Worm (Caenorhabditis elegans) whole organism, young adult: Measurements from ENCODE around the gene Y54G2A.13.

ENCODE experiments used
- B0336.3 ChIP-seq: fragments of 200-800 bp; sonication (Bioruptor generic); IDR thresholded peaks from 2 replicates; pipeline ENCODE4 v1.3.6; 2022; ENCODE audit warnings: missing genetic modification characterization, missing compliant biosample characterization
- C06A6.2 ChIP-seq: fragments of 200-800 bp; sonication (Bioruptor generic); conservative IDR thresholded peaks from 2 replicates; pipeline ENCODE4 v1.3.6; 2022; ENCODE audit warnings: missing genetic modification characterization, missing compliant biosample characterization
- C17E4.6 ChIP-seq: fragments of 200-800 bp; sonication (Bioruptor generic); IDR thresholded peaks from 2 replicates; pipeline ENCODE4 v1.3.6; 2022; ENCODE audit warnings: missing genetic modification reagents, missing genetic modification characterization, missing compliant biosample characterization
- F10E7.11 ChIP-seq: sonication (generic microtip); optimal IDR thresholded peaks from 2 replicates; lab custom pipeline; 2017; ENCODE audit warnings: mild to moderate bottlenecking, missing genetic modification characterization, moderate library complexity, missing compliant biosample characterization
- F55B11.4 ChIP-seq: sonication (generic microtip); optimal IDR thresholded peaks from 2 replicates; lab custom pipeline; 2016; ENCODE audit warnings: missing compliant biosample characterization, missing genetic modification characterization, borderline replicate concordance; ENCODE audit not compliant: insufficient read depth
- F57C9.4 ChIP-seq: sonication (generic microtip); optimal IDR thresholded peaks from 2 replicates; lab custom pipeline; 2017; ENCODE audit warnings: mild to moderate bottlenecking, missing genetic modification characterization, missing compliant biosample characterization
- K11D2.4 ChIP-seq: fragments of 200-800 bp; sonication (Bioruptor generic); IDR thresholded peaks from 2 replicates; pipeline ENCODE4 v1.3.6; 2022; ENCODE audit warnings: missing genetic modification reagents, missing genetic modification characterization, missing compliant biosample characterization
- Y53F4B.3 ChIP-seq: fragments of 200-800 bp; sonication (Bioruptor generic); IDR thresholded peaks from 2 replicates; pipeline ENCODE4 v1.3.6; 2022; ENCODE audit warnings: missing genetic modification reagents, missing genetic modification characterization, missing compliant biosample characterization
- Y95B8A.8 ChIP-seq: fragments of 200-800 bp; sonication (Bioruptor generic); IDR thresholded peaks from 2 replicates; pipeline ENCODE4 v1.3.6; 2022; ENCODE audit warnings: missing genetic modification reagents, missing genetic modification characterization, missing compliant biosample characterization
- ZK185.1 ChIP-seq: sonication (generic microtip); optimal IDR thresholded peaks from 2 replicates; lab custom pipeline; 2016; ENCODE audit warnings: mild to moderate bottlenecking, missing genetic modification characterization, missing compliant biosample characterization; ENCODE audit not compliant: poor library complexity, severe bottlenecking
- aptf-2 ChIP-seq: fragments of 200-800 bp; sonication (Bioruptor generic); conservative IDR thresholded peaks from 2 replicates; pipeline ENCODE4 v1.3.6; 2022; ENCODE audit warnings: missing genetic modification reagents, missing genetic modification characterization, missing compliant biosample characterization
- atf-7 ChIP-seq: sonication (generic microtip); optimal IDR thresholded peaks from 2 replicates; lab custom pipeline; 2017; ENCODE audit warnings: mild to moderate bottlenecking, missing genetic modification characterization, missing compliant biosample characterization
- athp-1 ChIP-seq: sonication (generic microtip); optimal IDR thresholded peaks from 2 replicates; lab custom pipeline; 2017; ENCODE audit warnings: mild to moderate bottlenecking, missing genetic modification characterization, missing compliant biosample characterization
- attf-5 ChIP-seq: fragments of 200-800 bp; sonication (Bioruptor generic); optimal IDR thresholded peaks from 2 replicates; lab custom pipeline; 2018; ENCODE audit warnings: mild to moderate bottlenecking, missing genetic modification characterization, missing compliant biosample characterization
- attf-6 ChIP-seq: fragments of 200-800 bp; sonication (Bioruptor generic); IDR thresholded peaks from 2 replicates; pipeline ENCODE4 v1.3.6; 2022; ENCODE audit warnings: missing genetic modification reagents, missing genetic modification characterization, missing compliant biosample characterization
- bed-2 ChIP-seq: fragments of 200-800 bp; sonication (Bioruptor generic); IDR thresholded peaks from 2 replicates; pipeline ENCODE4 v1.3.6; 2022; ENCODE audit warnings: missing genetic modification reagents, missing genetic modification characterization, missing compliant biosample characterization
- cebp-1 ChIP-seq, 2 experiments: fragments of 200-800 bp in 1 of 2; sonication (Bioruptor generic) in 1 of 2; sonication (generic microtip) in 1 of 2; IDR thresholded peaks in 1 of 2; optimal IDR thresholded peaks in 1 of 2; 2 replicates each; pipeline versions ENCODE4 v1.3.6 to Lab custom; 2017 to 2022; ENCODE audit warnings: missing compliant biosample characterization in 2 of 2, missing genetic modification characterization in 2 of 2, mild to moderate bottlenecking in 1 of 2, missing genetic modification reagents in 1 of 2, moderate library complexity in 1 of 2
- cebp-2 ChIP-seq: fragments of 200-800 bp; sonication (Bioruptor generic); IDR thresholded peaks from 2 replicates; pipeline ENCODE4 v1.3.6; 2022; ENCODE audit warnings: missing genetic modification characterization, missing compliant biosample characterization
- ceh-27 ChIP-seq: fragments of 200-800 bp; sonication (Bioruptor generic); optimal IDR thresholded peaks from 2 replicates; lab custom pipeline; 2018; ENCODE audit warnings: mild to moderate bottlenecking, missing genetic modification characterization, moderate library complexity, missing compliant biosample characterization
- ceh-79 ChIP-seq: sonication (generic microtip); optimal IDR thresholded peaks from 2 replicates; lab custom pipeline; 2017; ENCODE audit warnings: mild to moderate bottlenecking, missing genetic modification characterization, missing compliant biosample characterization
- ceh-91 ChIP-seq: fragments of 200-800 bp; sonication (Bioruptor generic); IDR thresholded peaks from 2 replicates; pipeline ENCODE4 v1.3.6; 2022; ENCODE audit warnings: missing genetic modification reagents, missing genetic modification characterization, missing compliant biosample characterization
- dpff-1 ChIP-seq: sonication (generic microtip); optimal IDR thresholded peaks from 2 replicates; lab custom pipeline; 2017; ENCODE audit warnings: mild to moderate bottlenecking, missing genetic modification characterization, missing compliant biosample characterization
- fkh-3 ChIP-seq: sonication (generic microtip); optimal IDR thresholded peaks from 2 replicates; lab custom pipeline; 2016; ENCODE audit warnings: mild to moderate bottlenecking, missing genetic modification characterization, missing compliant biosample characterization
- gei-17 ChIP-seq: fragments of 200-800 bp; sonication (Bioruptor generic); optimal IDR thresholded peaks from 2 replicates; lab custom pipeline; 2018; ENCODE audit warnings: mild to moderate bottlenecking, missing genetic modification characterization, missing compliant biosample characterization
- hlh-12 ChIP-seq: sonication (generic microtip); optimal IDR thresholded peaks from 2 replicates; lab custom pipeline; 2016; ENCODE audit warnings: missing genetic modification characterization, missing compliant biosample characterization
- hmg-20 ChIP-seq: fragments of 200-800 bp; sonication (Bioruptor generic); IDR thresholded peaks from 2 replicates; pipeline ENCODE4 v1.3.6; 2022; ENCODE audit warnings: missing genetic modification reagents, missing genetic modification characterization, missing compliant biosample characterization
- hrde-1 ChIP-seq: sonication (generic microtip); optimal IDR thresholded peaks from 2 replicates; lab custom pipeline; 2016; ENCODE audit warnings: missing genetic modification characterization, mild to moderate bottlenecking, missing compliant biosample characterization, moderate library complexity, missing genotype, missing genetic modification reagents, borderline replicate concordance
- let-526 ChIP-seq: fragments of 200-800 bp; sonication (Bioruptor generic); IDR thresholded peaks from 2 replicates; pipeline ENCODE4 v1.3.6; 2022; ENCODE audit warnings: missing genetic modification reagents, missing genetic modification characterization, missing compliant biosample characterization
- lin-26 ChIP-seq: fragments of 200-800 bp; sonication (Bioruptor generic); IDR thresholded peaks from 2 replicates; pipeline ENCODE4 v1.3.6; 2022; ENCODE audit warnings: missing genetic modification reagents, missing genetic modification characterization, missing compliant biosample characterization
- lin-54 ChIP-seq: fragments of 200-800 bp; sonication (Bioruptor generic); optimal IDR thresholded peaks from 2 replicates; lab custom pipeline; 2018; ENCODE audit warnings: mild to moderate bottlenecking, missing genetic modification characterization, missing compliant biosample characterization
- lsl-1 ChIP-seq: fragments of 200-800 bp; sonication (Bioruptor generic); optimal IDR thresholded peaks from 2 replicates; lab custom pipeline; 2018; ENCODE audit warnings: mild to moderate bottlenecking, missing genetic modification characterization, moderate library complexity, missing compliant biosample characterization
- lsy-27 ChIP-seq: sonication (generic microtip); optimal IDR thresholded peaks from 2 replicates; lab custom pipeline; 2017; ENCODE audit warnings: missing genetic modification characterization, mild to moderate bottlenecking, missing compliant biosample characterization, antibody characterized with exemption, missing genotype, borderline replicate concordance; ENCODE audit not compliant: insufficient read depth
- mes-4 ChIP-seq: sonication (generic microtip); optimal IDR thresholded peaks from 2 replicates; lab custom pipeline; 2016; ENCODE audit warnings: missing genotype, missing genetic modification characterization, missing compliant biosample characterization
- nfya-1 ChIP-seq: sonication (generic microtip); optimal IDR thresholded peaks from 2 replicates; lab custom pipeline; 2017; ENCODE audit warnings: antibody characterized with exemption, missing compliant biosample characterization, missing genetic modification characterization, borderline replicate concordance; ENCODE audit not compliant: insufficient read depth
- nhr-120 ChIP-seq: fragments of 200-800 bp; sonication (Bioruptor generic); IDR thresholded peaks from 2 replicates; pipeline ENCODE4 v1.3.6; 2022; ENCODE audit warnings: missing genetic modification characterization, missing compliant biosample characterization
- nhr-179 ChIP-seq: sonication (generic microtip); optimal IDR thresholded peaks from 2 replicates; lab custom pipeline; 2016; ENCODE audit warnings: mild to moderate bottlenecking, missing genetic modification characterization, missing compliant biosample characterization
- nhr-80 ChIP-seq: sonication (generic microtip); optimal IDR thresholded peaks from 2 replicates; lab custom pipeline; 2016; ENCODE audit warnings: missing genetic modification characterization, missing compliant biosample characterization
- rcor-1 ChIP-seq: fragments of 200-800 bp; sonication (Bioruptor generic); IDR thresholded peaks from 2 replicates; pipeline ENCODE4 v1.3.6; 2022; ENCODE audit warnings: missing genetic modification reagents, missing genetic modification characterization, missing compliant biosample characterization
- snpc-1.1 ChIP-seq: sonication (generic microtip); optimal IDR thresholded peaks from 2 replicates; lab custom pipeline; 2017; ENCODE audit warnings: missing genetic modification characterization, mild to moderate bottlenecking, missing compliant biosample characterization, antibody characterized with exemption, moderate library complexity, missing genotype, missing genetic modification reagents; ENCODE audit not compliant: insufficient read depth
- snpc-1.3 ChIP-seq: sonication (generic microtip); optimal IDR thresholded peaks from 2 replicates; lab custom pipeline; 2017; ENCODE audit warnings: missing genetic modification characterization, mild to moderate bottlenecking, missing compliant biosample characterization, antibody characterized with exemption, moderate library complexity, missing genotype, missing genetic modification reagents; ENCODE audit not compliant: insufficient read depth
- snpc-3.4 ChIP-seq: sonication (generic microtip); optimal IDR thresholded peaks from 2 replicates; lab custom pipeline; 2017; ENCODE audit warnings: missing genetic modification characterization, mild to moderate bottlenecking, missing compliant biosample characterization, antibody characterized with exemption, moderate library complexity, missing genotype, missing genetic modification reagents
- snpc-4 ChIP-seq, 5 experiments: fragments of 150-350 bp in 1 of 5; sonication (generic microtip) in 4 of 5; optimal IDR thresholded peaks; 2 replicates each; lab custom pipeline; 2014 to 2018; ENCODE audit warnings: missing genetic modification characterization in 5 of 5, missing biosample characterization in 3 of 5, antibody characterized with exemption in 2 of 5, mild to moderate bottlenecking in 2 of 5, missing compliant biosample characterization in 2 of 5, missing genotype in 2 of 5, moderate library complexity in 2 of 5, missing genetic modification reagents in 1 of 5
- sptf-2 ChIP-seq: fragments of 200-800 bp; sonication (Bioruptor generic); optimal IDR thresholded peaks from 2 replicates; lab custom pipeline; 2018; ENCODE audit warnings: mild to moderate bottlenecking, missing genetic modification characterization, missing compliant biosample characterization
- zim-3 ChIP-seq: sonication (generic microtip); optimal IDR thresholded peaks from 2 replicates; lab custom pipeline; 2017; ENCODE audit warnings: mild to moderate bottlenecking, missing genetic modification characterization, moderate library complexity, missing compliant biosample characterization
- ztf-18 ChIP-seq: sonication (generic microtip); optimal IDR thresholded peaks from 2 replicates; lab custom pipeline; 2016; ENCODE audit warnings: missing genotype, mild to moderate bottlenecking, missing genetic modification characterization, missing compliant biosample characterization
- ztf-25 ChIP-seq: fragments of 200-800 bp; sonication (Bioruptor generic); IDR thresholded peaks from 2 replicates; pipeline ENCODE4 v1.3.6; 2022; ENCODE audit warnings: missing genetic modification reagents, missing genetic modification characterization, missing compliant biosample characterization
- ztf-28 ChIP-seq: fragments of 200-800 bp; sonication (Bioruptor generic); IDR thresholded peaks from 2 replicates; pipeline ENCODE4 v1.3.6; 2022; ENCODE audit warnings: missing genetic modification reagents, missing genetic modification characterization, missing compliant biosample characterization

Y54G2A.13 gene

DNA sequence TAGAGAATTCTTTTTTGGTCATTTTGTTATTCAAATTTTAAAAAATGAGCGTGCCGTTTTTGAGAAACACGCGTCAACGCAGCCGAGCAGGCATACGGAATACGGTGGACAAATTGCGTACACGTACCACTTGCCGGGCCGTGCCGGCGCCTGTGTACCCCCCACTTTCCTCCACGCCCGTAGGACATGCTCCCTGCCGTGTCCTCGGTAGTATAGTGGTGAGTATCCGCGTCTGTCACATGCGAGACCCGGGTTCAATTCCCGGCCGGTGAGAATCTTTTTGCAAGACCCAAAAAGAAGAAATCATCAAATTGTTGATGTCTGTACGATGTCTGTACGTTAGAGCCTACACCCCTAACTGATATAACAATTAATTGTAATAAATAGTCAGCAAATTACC is 11.4 kb downstream of the Y54G2A.13 start (continued):
- TF ChIP-seq cebp-1 (GFP tag; IDR thresholded peaks at IDR 0.05; lab: Robert Waterston, UW), result no peak
- no peak for TF ChIP-seq cebp-1 (tag; optimal IDR thresholded peaks at IDR 0.05; lab: Kevin White, UChicago)
- no peak for TF ChIP-seq lin-54
- TF ChIP-seq atf-7 (tag; lab: Kevin White, UChicago), result no peak
- TF ChIP-seq attf-5, result no peak
- TF ChIP-seq C17E4.6 (GFP tag; lab: Robert Waterston, UW), result no peak
- TF ChIP-seq cebp-2 (GFP tag; lab: Robert Waterston, UW), result peak; percentile 33; the same call in 1 of the 2 replicates
- no peak for TF ChIP-seq hlh-12 (tag; lab: Kevin White, UChicago)
- no peak for TF ChIP-seq snpc-1.1 (tag; lab: Kevin White, UChicago)
- 0 out of 2 replicates have a peak, but pooled peaks have one; percentile 30 for TF ChIP-seq attf-6 (GFP tag; lab: Robert Waterston, UW)
- no peak for TF ChIP-seq ceh-91
- TF ChIP-seq snpc-4 (GFP tag; optimal IDR thresholded peaks at IDR 0.05; lab: Kevin White, UChicago), result no peak
- TF ChIP-seq snpc-4 (tag; optimal IDR thresholded peaks at IDR 0.05; lab: Kevin White, UChicago), result peak in 1 of 4 experiments; percentile 31
- no peak for TF ChIP-seq C06A6.2
- TF ChIP-seq nhr-120, result no peak
- TF ChIP-seq hrde-1 (tag; lab: Kevin White, UChicago), result no peak
- TF ChIP-seq ztf-25 (GFP tag; lab: Robert Waterston, UW), result no peak
- no peak for TF ChIP-seq nhr-80 (tag; lab: Kevin White, UChicago)
- TF ChIP-seq sptf-2 (GFP tag; lab: Kevin White, UChicago), result no peak
- TF ChIP-seq gei-17 (GFP tag; lab: Kevin White, UChicago), result no peak
- TF ChIP-seq nhr-179 (tag; lab: Kevin White, UChicago), result no peak
- TF ChIP-seq ceh-79 (tag; lab: Kevin White, UChicago), result no peak
- no peak for TF ChIP-seq aptf-2
- peak; percentile 75; the same call in 1 of the 2 replicates for TF ChIP-seq lin-26 (GFP tag; lab: Robert Waterston, UW)
- TF ChIP-seq snpc-3.4 (tag; lab: Kevin White, UChicago), result no peak
- TF ChIP-seq dpff-1 (tag; lab: Kevin White, UChicago), result no peak
- TF ChIP-seq ztf-18, result peak; percentile 17
- TF ChIP-seq F57C9.4 (tag; lab: Kevin White, UChicago), result no peak
- no peak for TF ChIP-seq snpc-1.3 (tag; lab: Kevin White, UChicago)
- no peak for TF ChIP-seq rcor-1 (GFP tag; lab: Robert Waterston, UW)
- no peak for TF ChIP-seq F55B11.4 (tag; lab: Kevin White, UChicago)
- TF ChIP-seq lsy-27 (tag; lab: Kevin White, UChicago), result no peak
- TF ChIP-seq let-526 (GFP tag; lab: Robert Waterston, UW), result no peak
- TF ChIP-seq B0336.3 (GFP tag; lab: Robert Waterston, UW), result no peak
- TF ChIP-seq hmg-20 (GFP tag; lab: Robert Waterston, UW), result no peak
- TF ChIP-seq F10E7.11, result no peak
- TF ChIP-seq fkh-3 (tag; lab: Kevin White, UChicago), result no peak
- TF ChIP-seq nfya-1, result no peak
- TF ChIP-seq bed-2 (GFP tag; lab: Robert Waterston, UW), result no peak
- no peak for TF ChIP-seq zim-3
- no peak for TF ChIP-seq Y53F4B.3 (GFP tag; lab: Robert Waterston, UW)
- no peak for TF ChIP-seq K11D2.4
- TF ChIP-seq athp-1 (tag; lab: Kevin White, UChicago), result no peak
- no peak for TF ChIP-seq Y95B8A.8 (GFP tag; lab: Robert Waterston, UW)
- TF ChIP-seq mes-4 (tag; lab: Kevin White, UChicago), result peak; percentile 26
- no peak for TF ChIP-seq ceh-27
- peak; percentile 13; the same call in 1 of the 2 replicates for TF ChIP-seq ztf-28 (GFP tag; lab: Robert Waterston, UW)
- no peak for TF ChIP-seq ZK185.1 (tag; lab: Kevin White, UChicago)
- TF ChIP-seq lsl-1, result peak; percentile 7
